Fruit fly (Drosophila melanogaster) whole organism, embryonic: ENCODE measurements around the gene CG32801.

Experiments used
- Abd-B ChIP-seq: fragments of 200-800 bp; sonication (Bioruptor generic); optimal IDR thresholded peaks from 2 replicates; lab custom pipeline; 2018; ENCODE audit warnings: missing biosample characterization, mild to moderate bottlenecking, missing genetic modification characterization, moderate library complexity
- BEAF-32 ChIP-seq: fragments of 200-800 bp; sonication (Bioruptor generic); optimal IDR thresholded peaks from 3 replicates; lab custom pipeline; 2017; ENCODE audit warnings: missing biosample characterization, missing genetic modification characterization, mild to moderate bottlenecking, moderate library complexity, missing genetic modification reagents
- CG10366 ChIP-seq: fragments of 200-800 bp; sonication (Bioruptor generic); IDR thresholded peaks from 2 replicates; pipeline ENCODE4 v1.3.6; 2022; ENCODE audit warnings: missing biosample characterization, missing genetic modification characterization
- CG12071 ChIP-seq: fragments of 200-800 bp; sonication (Bioruptor generic); optimal IDR thresholded peaks from 3 replicates; lab custom pipeline; 2018; ENCODE audit warnings: missing biosample characterization, mild to moderate bottlenecking, missing genetic modification characterization
- CG12659 ChIP-seq: fragments of 200-800 bp; sonication (Bioruptor generic); optimal IDR thresholded peaks from 3 replicates; lab custom pipeline; 2017; ENCODE audit warnings: mild to moderate bottlenecking, missing biosample characterization, missing genetic modification reagents, missing genetic modification characterization
- CG13287 ChIP-seq: fragments of 200-800 bp; sonication (Bioruptor generic); IDR thresholded peaks from 2 replicates; pipeline ENCODE4 v1.3.6; 2022; ENCODE audit warnings: missing biosample characterization, missing genetic modification characterization; ENCODE audit not compliant: partially characterized antibody
- CG13624 ChIP-seq: fragments of 200-800 bp; sonication (Bioruptor generic); optimal IDR thresholded peaks from 2 replicates; lab custom pipeline; 2016; ENCODE audit warnings: missing biosample characterization, missing genetic modification characterization
- CG14014 ChIP-seq: fragments of 200-800 bp; sonication (Bioruptor generic); IDR thresholded peaks from 2 replicates; pipeline ENCODE4 v1.3.6; 2022; ENCODE audit warnings: missing biosample characterization, missing genetic modification characterization
- CG14860 ChIP-seq: fragments of 200-800 bp; sonication (Bioruptor generic); IDR thresholded peaks from 3 replicates; pipeline ENCODE4 v1.3.6; 2022; ENCODE audit warnings: missing biosample characterization, missing genetic modification characterization; ENCODE audit not compliant: partially characterized antibody
- CG15479 ChIP-seq: fragments of 200-800 bp; sonication (Bioruptor generic); optimal IDR thresholded peaks from 3 replicates; lab custom pipeline; 2019; ENCODE audit warnings: missing biosample characterization, mild to moderate bottlenecking, missing genetic modification characterization, moderate library complexity
- CG1602 ChIP-seq: fragments of 200-800 bp; sonication (Bioruptor generic); optimal IDR thresholded peaks from 3 replicates; lab custom pipeline; 2016; ENCODE audit warnings: missing biosample characterization, missing genetic modification characterization
- CG17328 ChIP-seq: fragments of 200-800 bp; sonication (Bioruptor generic); IDR thresholded peaks from 2 replicates; pipeline ENCODE4 v1.3.6; 2022; ENCODE audit warnings: missing biosample characterization, missing genetic modification characterization
- CG2199 ChIP-seq: fragments of 200-800 bp; sonication (Bioruptor generic); IDR thresholded peaks from 3 replicates; pipeline ENCODE4 v1.3.6; 2022; ENCODE audit warnings: missing biosample characterization, missing genetic modification characterization
- CG34376 ChIP-seq: fragments of 200-800 bp; sonication (Bioruptor generic); optimal IDR thresholded peaks from 2 replicates; lab custom pipeline; 2018; ENCODE audit warnings: missing biosample characterization, mild to moderate bottlenecking, missing genetic modification characterization
- CG6254 ChIP-seq: fragments of 200-800 bp; sonication (Bioruptor generic); optimal IDR thresholded peaks from 3 replicates; lab custom pipeline; 2017; ENCODE audit warnings: mild to moderate bottlenecking, missing biosample characterization, missing genetic modification reagents, missing genetic modification characterization
- CG6791 ChIP-seq: fragments of 200-800 bp; sonication (Bioruptor generic); IDR thresholded peaks from 3 replicates; pipeline ENCODE4 v1.3.6; 2022; ENCODE audit warnings: missing biosample characterization, missing genetic modification characterization; ENCODE audit not compliant: partially characterized antibody
- CG7372 ChIP-seq: fragments of 200-800 bp; sonication (Bioruptor generic); IDR thresholded peaks from 2 replicates; pipeline ENCODE4 v1.3.6; 2022; ENCODE audit warnings: missing biosample characterization, missing genetic modification characterization
- CG7839 ChIP-seq: fragments of 200-800 bp; sonication (Bioruptor generic); optimal IDR thresholded peaks from 3 replicates; lab custom pipeline; 2018; ENCODE audit warnings: missing biosample characterization, mild to moderate bottlenecking, missing genetic modification characterization, moderate library complexity
- CG8478 ChIP-seq: fragments of >200 bp; optimal IDR thresholded peaks from 2 replicates; lab custom pipeline; 2018
- CHES-1-like ChIP-seq: fragments of 200-800 bp; sonication (Bioruptor generic); optimal IDR thresholded peaks from 2 replicates; lab custom pipeline; 2016; ENCODE audit warnings: missing biosample characterization, missing genetic modification characterization
- Doc3 ChIP-seq: fragments of 200-800 bp; sonication (Bioruptor generic); IDR thresholded peaks from 3 replicates; pipeline ENCODE4 v1.3.6; 2022; ENCODE audit warnings: missing biosample characterization, missing genetic modification characterization; ENCODE audit not compliant: partially characterized antibody
- E2f2 ChIP-seq: fragments of 200-800 bp; sonication (Bioruptor generic); IDR thresholded peaks from 2 replicates; pipeline ENCODE4 v1.3.6; 2022; ENCODE audit warnings: missing biosample characterization, missing genetic modification characterization
- Ets65A ChIP-seq: fragments of 200-800 bp; sonication (Bioruptor generic); peaks from one replicate; lab custom pipeline; 2016; ENCODE audit warnings: missing biosample characterization, missing genetic modification characterization
- GATAe ChIP-seq: fragments of 200-800 bp; sonication (Bioruptor generic); conservative IDR thresholded peaks from 2 replicates; pipeline ENCODE4 v1.3.6; 2022; ENCODE audit warnings: missing biosample characterization, missing genetic modification characterization
- Lhr ChIP-seq: fragments of 200-800 bp; sonication (Bioruptor generic); optimal IDR thresholded peaks from 3 replicates; lab custom pipeline; 2017; ENCODE audit warnings: mild to moderate bottlenecking, missing biosample characterization, missing genetic modification reagents, missing genetic modification characterization
- MBD-R2 ChIP-seq: fragments of 200-800 bp; sonication (Bioruptor generic); IDR thresholded peaks from 2 replicates; pipeline ENCODE4 v1.3.6; 2022; ENCODE audit warnings: missing biosample characterization, missing genetic modification characterization
- Max ChIP-seq: fragments of 200-800 bp; sonication (Bioruptor generic); optimal IDR thresholded peaks from 2 replicates; lab custom pipeline; 2016; ENCODE audit warnings: missing biosample characterization, mild to moderate bottlenecking, missing genetic modification characterization
- Mrtf ChIP-seq: fragments of 200-800 bp; sonication (Bioruptor generic); IDR thresholded peaks from 3 replicates; pipeline ENCODE4 v1.3.6; 2022; ENCODE audit warnings: missing biosample characterization, missing genetic modification characterization
- Sox100B ChIP-seq: fragments of 200-800 bp; sonication (Bioruptor generic); optimal IDR thresholded peaks from 3 replicates; lab custom pipeline; 2018; ENCODE audit warnings: missing biosample characterization, mild to moderate bottlenecking, missing genetic modification characterization
- bbx ChIP-seq: fragments of 200-800 bp; sonication (Bioruptor generic); IDR thresholded peaks from 2 replicates; pipeline ENCODE4 v1.3.6; 2022; ENCODE audit warnings: missing biosample characterization, missing genetic modification characterization; ENCODE audit not compliant: partially characterized antibody
- crp ChIP-seq, 2 experiments: fragments of 200-800 bp; sonication (Bioruptor generic); optimal IDR thresholded peaks; 2 replicates in 1 of 2; 3 replicates in 1 of 2; lab custom pipeline; 2017; ENCODE audit warnings: missing biosample characterization in 2 of 2, missing genetic modification characterization in 2 of 2, mild to moderate bottlenecking in 1 of 2, moderate library complexity in 1 of 2
- danr ChIP-seq: fragments of 200-800 bp; sonication (Bioruptor generic); IDR thresholded peaks from 2 replicates; pipeline ENCODE4 v1.3.6; 2022; ENCODE audit warnings: missing biosample characterization, missing genetic modification characterization
- eve ChIP-seq, 2 experiments: fragments of >200 bp; optimal IDR thresholded peaks; 2 replicates each; lab custom pipeline; 2017; ENCODE audit warnings: missing biosample characterization in 2 of 2, missing genetic modification characterization in 2 of 2
- gsb-n ChIP-seq: fragments of 200-800 bp; sonication (Bioruptor generic); optimal IDR thresholded peaks from 3 replicates; lab custom pipeline; 2018; ENCODE audit warnings: missing biosample characterization, mild to moderate bottlenecking, missing genetic modification characterization
- hb ChIP-seq: fragments of 200-800 bp; sonication (Bioruptor generic); IDR thresholded peaks from 3 replicates; pipeline ENCODE4 v1.3.6; 2022; ENCODE audit warnings: missing biosample characterization, missing genetic modification characterization; ENCODE audit not compliant: partially characterized antibody
- luna ChIP-seq: fragments of 200-800 bp; sonication (Bioruptor generic); optimal IDR thresholded peaks from 2 replicates; lab custom pipeline; 2016; ENCODE audit warnings: missing biosample characterization, missing genetic modification characterization
- maf-S ChIP-seq: fragments of 200-800 bp; sonication (Bioruptor generic); optimal IDR thresholded peaks from 2 replicates; lab custom pipeline; 2016; ENCODE audit warnings: missing biosample characterization, missing genetic modification characterization
- nerfin-1 ChIP-seq: fragments of 200-800 bp; sonication (Bioruptor generic); optimal IDR thresholded peaks from 3 replicates; lab custom pipeline; 2019; ENCODE audit warnings: missing biosample characterization, mild to moderate bottlenecking, missing genetic modification characterization, moderate library complexity
- nom ChIP-seq: fragments of 200-800 bp; sonication (Bioruptor generic); optimal IDR thresholded peaks from 2 replicates; lab custom pipeline; 2017; ENCODE audit warnings: missing biosample characterization, missing genetic modification characterization, mild to moderate bottlenecking, moderate library complexity, missing genetic modification reagents
- p53 ChIP-seq: fragments of 200-800 bp; sonication (Bioruptor generic); optimal IDR thresholded peaks from 2 replicates; lab custom pipeline; 2016; ENCODE audit warnings: missing biosample characterization, missing genetic modification characterization
- psq ChIP-seq: fragments of 200-800 bp; sonication (Bioruptor generic); optimal IDR thresholded peaks from 2 replicates; lab custom pipeline; 2017; ENCODE audit warnings: missing biosample characterization, missing genetic modification characterization
- pzg ChIP-seq: fragments of 200-800 bp; sonication (Bioruptor generic); optimal IDR thresholded peaks from 3 replicates; lab custom pipeline; 2018; ENCODE audit warnings: missing biosample characterization, mild to moderate bottlenecking, missing genetic modification characterization, moderate library complexity
- sens ChIP-seq: fragments of 200-800 bp; sonication (Bioruptor generic); peaks from one replicate; lab custom pipeline; 2016; ENCODE audit warnings: missing biosample characterization, missing genetic modification characterization
- sens-2 ChIP-seq: fragments of 200-800 bp; sonication (Bioruptor generic); IDR thresholded peaks from 2 replicates; pipeline ENCODE4 v1.3.6; 2022; ENCODE audit warnings: missing biosample characterization, missing genetic modification characterization
- vfl ChIP-seq: fragments of 200-800 bp; sonication (Bioruptor generic); optimal IDR thresholded peaks from 2 replicates; lab custom pipeline; 2016; ENCODE audit warnings: missing biosample characterization, missing genetic modification characterization
- vnd ChIP-seq: fragments of 200-800 bp; sonication (Bioruptor generic); IDR thresholded peaks from 3 replicates; pipeline ENCODE4 v1.3.6; 2022; ENCODE audit warnings: missing biosample characterization, missing genetic modification characterization; ENCODE audit not compliant: partially characterized antibody
- zen2 ChIP-seq: fragments of 200-800 bp; sonication (Bioruptor generic); IDR thresholded peaks from 3 replicates; pipeline ENCODE4 v1.3.6; 2022; ENCODE audit warnings: missing biosample characterization, missing genetic modification characterization; ENCODE audit not compliant: partially characterized antibody

The CG32801 gene

DNA sequence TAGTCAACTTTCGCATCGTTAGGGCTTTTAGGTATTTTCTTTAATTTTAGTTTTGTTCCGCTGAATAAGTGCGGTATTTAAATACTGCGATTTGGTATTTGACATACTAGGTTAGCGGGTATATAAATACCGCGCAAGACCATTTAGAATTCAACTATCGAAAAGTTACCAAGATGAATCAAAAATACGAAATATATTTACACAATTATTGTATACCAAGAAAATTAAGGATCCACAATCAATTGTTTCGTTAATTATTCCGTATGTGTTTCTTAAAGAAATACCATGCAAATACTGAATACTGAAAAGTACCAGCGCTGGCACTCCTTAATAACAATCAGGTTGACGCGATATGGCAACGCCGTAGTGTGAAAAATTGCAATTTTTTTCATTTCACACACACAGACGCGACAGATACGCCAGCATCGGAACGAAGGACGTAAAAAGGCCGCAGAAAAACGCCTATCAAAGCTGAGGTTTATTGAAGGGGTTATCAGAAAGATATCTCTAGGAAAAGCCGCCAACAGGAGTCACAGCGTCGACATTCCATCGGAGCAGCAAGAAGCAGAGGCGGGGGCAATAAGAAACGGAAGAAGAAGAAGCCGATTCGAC, 29.4 kb downstream of the CG32801 start, which contains the start of the genes Pgam5 and Vps26 (continued):
- TF ChIP-seq nerfin-1 (tag; lab: Kevin White, UChicago) (peak; percentile 91), luna (GFP tag; lab: Kevin White, UChicago) (no peak), MBD-R2 (GFP tag; lab: Robert Waterston, UW) (peak; percentile 22), CG13624 (GFP tag; lab: Kevin White, UChicago) (peak; percentile 21), gsb-n (tag; lab: Kevin White, UChicago) (peak; percentile 71), crp (GFP tag; optimal IDR thresholded peaks at IDR 0.05; lab: Kevin White, UChicago) (no peak), CG6254 (GFP tag; lab: Kevin White, UChicago) (no peak), CG12659 (GFP tag; lab: Kevin White, UChicago) (peak; percentile 47), E2f2 (GFP tag; lab: Robert Waterston, UW) (peak; percentile 19; the same call in 1 of the 2 replicates)

DNA sequence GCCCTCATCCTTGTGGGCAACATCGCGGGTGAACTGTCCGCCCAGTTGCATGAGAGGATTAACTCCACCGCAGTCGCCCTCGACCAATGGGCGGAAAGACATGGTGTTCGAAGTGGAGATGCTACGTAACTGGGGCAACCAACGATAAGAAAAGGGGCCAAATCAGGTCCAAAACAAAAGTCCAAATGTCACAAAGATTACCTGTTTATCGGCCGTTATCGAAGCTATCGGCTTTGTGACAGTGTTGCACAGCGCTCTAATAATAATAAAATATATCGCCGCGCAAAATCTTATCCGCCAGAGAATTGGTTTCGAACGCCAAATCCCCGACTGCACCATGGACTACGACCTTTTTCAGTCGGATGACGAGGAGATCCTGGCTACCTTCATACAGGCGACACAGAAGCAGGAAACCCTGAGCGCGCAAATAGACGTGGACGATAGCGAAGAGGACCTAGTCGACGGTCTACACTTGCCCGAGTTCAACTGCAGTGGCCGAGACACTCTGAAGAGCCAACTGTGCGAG, 34.3 kb downstream of the CG32801 start, which contains the start of the genes CG14803 and Pex5:
TSS of gene CG14803 (plus strand) at position 285 of the 526 bp plus-strand sequence.
TSS of gene Pex5 (minus strand) at position 476 of the 526 bp plus-strand sequence.
- TF ChIP-seq psq (GFP tag; lab: Kevin White, UChicago) (no peak), Abd-B (GFP tag; lab: Kevin White, UChicago) (no peak), GATAe (GFP tag; lab: Robert Waterston, UW) (peak; percentile 21; the same call in 1 of the 2 replicates), CG10366 (GFP tag; lab: Robert Waterston, UW) (no peak), vnd (peak; percentile 39; the same call in 2 of the 3 replicates), CG13287 (GFP tag; lab: Robert Waterston, UW) (peak; percentile 73), Mrtf (GFP tag; lab: Robert Waterston, UW) (no peak), nom (peak; percentile 25), sens (GFP tag; lab: Kevin White, UChicago) (peak; percentile 75), danr (GFP tag; lab: Robert Waterston, UW) (no peak), zen2 (peak; percentile 56; the same call in 2 of the 3 replicates), vfl (no peak), CG34376 (GFP tag; lab: Kevin White, UChicago) (peak; percentile 62), CG8478 (lab: Kevin White, UChicago) (no peak), CG6791 (GFP tag; lab: Robert Waterston, UW) (peak; percentile 63), Ets65A (peak; percentile 43), Sox100B (GFP tag; lab: Kevin White, UChicago) (no peak), CG12071 (GFP tag; lab: Kevin White, UChicago) (no peak), BEAF-32 (GFP tag; lab: Kevin White, UChicago) (peak; percentile 62), maf-S (GFP tag; lab: Kevin White, UChicago) (no peak), Lhr (no peak), CG2199 (GFP tag; lab: Robert Waterston, UW) (no peak), Doc3 (GFP tag; lab: Robert Waterston, UW) (peak; percentile 39; the same call in 1 of the 3 replicates), CHES-1-like (GFP tag; lab: Kevin White, UChicago) (no peak), CG15479 (GFP tag; lab: Kevin White, UChicago) (no peak), CG14860 (peak; percentile 52; the same call in 1 of the 3 replicates), CG14014 (GFP tag; lab: Robert Waterston, UW) (no peak), CG1602 (GFP tag; lab: Kevin White, UChicago) (no peak), CG17328 (GFP tag; lab: Robert Waterston, UW) (no peak), Max (GFP tag; lab: Kevin White, UChicago) (no peak), hb (GFP tag; lab: Robert Waterston, UW) (peak; percentile 54; the same call in 2 of the 3 replicates), pzg (GFP tag; lab: Kevin White, UChicago) (peak; percentile 54), sens-2 (GFP tag; lab: Robert Waterston, UW) (no peak), gsb-n (tag; lab: Kevin White, UChicago) (no peak), CG7839 (tag; lab: Kevin White, UChicago) (no peak), eve (GFP tag; optimal IDR thresholded peaks at IDR 0.05; lab: Kevin White, UChicago) (no peak), p53 (GFP tag; lab: Kevin White, UChicago) (no peak), CG7372 (GFP tag; lab: Robert Waterston, UW) (no peak), bbx (GFP tag; lab: Robert Waterston, UW) (peak; percentile 68; the same call in 1 of the 2 replicates)
